Fruit fly (Drosophila melanogaster): ENCODE measurements around the gene TTLL1B.
A peak's percentile ranks its signal among the peaks of the same experiment; 100 is the strongest.

Gene TTLL1B

DNA sequence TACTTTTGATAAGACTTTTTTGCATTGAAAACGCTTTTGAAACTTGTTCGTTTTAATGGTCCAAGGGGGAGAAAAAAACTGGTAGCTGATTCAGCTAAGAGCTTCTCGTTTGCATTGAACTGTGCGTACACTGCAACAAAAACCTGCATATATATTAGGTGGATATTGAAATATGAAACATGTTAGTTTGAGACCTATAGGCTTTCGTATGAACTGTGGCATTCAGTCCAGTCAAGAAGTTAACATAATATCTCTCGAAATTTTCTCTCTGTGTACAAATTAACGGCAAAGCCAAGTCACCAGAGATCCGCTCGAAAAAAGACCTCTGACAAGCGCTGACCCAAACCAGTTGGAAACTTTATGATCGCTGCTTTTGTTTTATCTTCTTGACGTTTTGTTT is 50.0 kb downstream of the TTLL1B start (continued):
- TF ChIP-seq CG8319 (GFP tag; optimal IDR thresholded peaks at IDR 0.05) = peak; percentile 86
- TF ChIP-seq Sox15 (GFP tag; optimal IDR thresholded peaks at IDR 0.05) = peak; percentile 85
- TF ChIP-seq fkh (GFP tag; optimal IDR thresholded peaks at IDR 0.05) = no peak
- TF ChIP-seq topi (GFP tag; optimal IDR thresholded peaks at IDR 0.05) = peak; percentile 93
- TF ChIP-seq CG6276 (GFP tag; optimal IDR thresholded peaks at IDR 0.05) = peak; percentile 87
- peak; percentile 77 for TF ChIP-seq Ets96B (tag; optimal IDR thresholded peaks at IDR 0.05)
- peak; percentile 90 for TF ChIP-seq Sox102F (GFP tag; optimal IDR thresholded peaks at IDR 0.05)
- peak; percentile 77 for TF ChIP-seq CG4318 (GFP tag; optimal IDR thresholded peaks at IDR 0.05)

dm6 chr3L:4698496-4698895 is 50.4 kb downstream of the TTLL1B start:
- TF ChIP-seq dsx (GFP tag; optimal IDR thresholded peaks at IDR 0.05; ENCODE audit: poor library complexity, severe bottlenecking) (peak; percentile 75), CG6276 (GFP tag; optimal IDR thresholded peaks at IDR 0.05) (no peak), Eip78C (GFP tag) (peak; percentile 3), Eip93F (GFP tag; optimal IDR thresholded peaks at IDR 0.05) (no peak)

All from whole organism, prepupa.